Fruit fly (Drosophila melanogaster) whole organism, wandering third instar larva: Measurements from ENCODE around the gene fu.

ENCODE experiments used
- OdsH ChIP-seq: fragments of 200-800 bp; sonication (Bioruptor generic); optimal IDR thresholded peaks from 2 replicates; lab custom pipeline; 2016; ENCODE audit warnings: missing biosample characterization, mild to moderate bottlenecking, missing genetic modification characterization
- br ChIP-seq: fragments of 200-800 bp; sonication (Bioruptor generic); optimal IDR thresholded peaks from 2 replicates; lab custom pipeline; 2016; ENCODE audit warnings: missing biosample characterization, missing genetic modification characterization

DNA sequence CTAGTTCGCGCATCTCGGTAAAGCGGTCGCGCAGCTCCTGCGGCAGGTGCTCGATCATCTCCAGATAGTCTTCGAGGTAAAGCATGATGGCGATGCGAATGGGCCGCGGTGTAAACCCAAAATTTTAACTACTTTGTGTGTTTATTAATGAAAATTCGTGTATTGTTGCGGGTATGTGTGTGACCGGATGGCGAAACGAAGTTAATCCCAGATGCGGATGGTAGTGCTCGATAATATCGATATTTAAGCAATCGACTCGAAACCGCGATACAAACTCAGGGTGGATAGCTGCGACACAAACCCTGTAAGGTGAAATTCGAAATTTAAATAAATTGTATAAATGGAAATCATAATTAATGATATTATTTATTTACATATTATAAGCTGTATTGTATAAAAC, 4.7 kb upstream of the fu start, which contains the start of gene Ing3:
- TF ChIP-seq br (GFP tag; lab: Kevin White, UChicago): no peak
- TF ChIP-seq OdsH (GFP tag; lab: Kevin White, UChicago): no peak
